Fruit fly (Drosophila melanogaster) whole organism, prepupa: Measurements from ENCODE around the gene CG15317.

Source experiments
- Blimp-1 ChIP-seq: fragments of 200-800 bp; sonication (Bioruptor generic); optimal IDR thresholded peaks from 3 replicates; lab custom pipeline; 2017; ENCODE audit warnings: missing biosample characterization, missing genetic modification characterization, mild to moderate bottlenecking, moderate library complexity, missing genetic modification reagents
- CG1621 ChIP-seq: fragments of 200-800 bp; sonication (Bioruptor generic); optimal IDR thresholded peaks from 3 replicates; lab custom pipeline; 2018; ENCODE audit warnings: missing biosample characterization, mild to moderate bottlenecking, missing genetic modification characterization
- CG3032 ChIP-seq: fragments of 200-800 bp; optimal IDR thresholded peaks from 2 replicates; lab custom pipeline; 2019; ENCODE audit warnings: missing biosample characterization, mild to moderate bottlenecking, missing genetic modification characterization, moderate library complexity
- CG31627 ChIP-seq: fragments of 200-800 bp; sonication (Bioruptor generic); optimal IDR thresholded peaks from 3 replicates; lab custom pipeline; 2016; ENCODE audit warnings: missing biosample characterization, missing genetic modification characterization
- CG8119 ChIP-seq: fragments of 200-800 bp; sonication (Bioruptor generic); IDR thresholded peaks from 3 replicates; pipeline ENCODE4 v1.3.6; 2022; ENCODE audit warnings: missing biosample characterization, missing genetic modification characterization
- Gug ChIP-seq: fragments of 200-800 bp; sonication (Bioruptor generic); IDR thresholded peaks from 2 replicates; pipeline ENCODE4 v1.3.6; 2022; ENCODE audit warnings: missing biosample characterization, missing genetic modification characterization
- Lpt ChIP-seq: fragments of 200-800 bp; sonication (Bioruptor generic); optimal IDR thresholded peaks from 3 replicates; lab custom pipeline; 2016; ENCODE audit warnings: missing biosample characterization, missing genetic modification characterization
- Smox ChIP-seq: fragments of 200-800 bp; sonication (Bioruptor generic); optimal IDR thresholded peaks from 3 replicates; lab custom pipeline; 2016; ENCODE audit warnings: missing biosample characterization, missing genetic modification characterization
- achi ChIP-seq: fragments of 200-800 bp; sonication (Bioruptor generic); optimal IDR thresholded peaks from 3 replicates; lab custom pipeline; 2016; ENCODE audit warnings: missing biosample characterization, missing genetic modification characterization
- dac ChIP-seq: fragments of 200-800 bp; sonication (Bioruptor generic); optimal IDR thresholded peaks from 2 replicates; lab custom pipeline; 2017; ENCODE audit warnings: missing biosample characterization, mild to moderate bottlenecking, missing genetic modification characterization
- fd59A ChIP-seq: fragments of 200-800 bp; sonication (Bioruptor generic); optimal IDR thresholded peaks from 2 replicates; lab custom pipeline; 2017; ENCODE audit warnings: missing biosample characterization, mild to moderate bottlenecking, missing genetic modification characterization, missing genetic modification reagents
- fkh ChIP-seq: fragments of 200-800 bp; sonication (Bioruptor generic); optimal IDR thresholded peaks from 3 replicates; lab custom pipeline; 2017; ENCODE audit warnings: missing biosample characterization, mild to moderate bottlenecking, missing genetic modification characterization, moderate library complexity
- ss ChIP-seq, 2 experiments: fragments of 200-800 bp; sonication (Bioruptor generic); optimal IDR thresholded peaks; 2 replicates in 1 of 2; 3 replicates in 1 of 2; lab custom pipeline; 2017 to 2018; ENCODE audit warnings: mild to moderate bottlenecking in 2 of 2, missing biosample characterization in 2 of 2, missing genetic modification characterization in 2 of 2, moderate library complexity in 1 of 2
- svp ChIP-seq: fragments of 200-800 bp; sonication (Bioruptor generic); peaks from one replicate; lab custom pipeline; 2016; ENCODE audit warnings: missing biosample characterization, missing genetic modification characterization

- TF ChIP-seq ss (GFP tag; optimal IDR thresholded peaks at IDR 0.05; lab: Kevin White, UChicago) (peak; percentile 82 to 84), fd59A (GFP tag; lab: Kevin White, UChicago) (peak; percentile 77), CG3032 (tag; lab: Kevin White, UChicago) (peak; percentile 85), achi (GFP tag; lab: Kevin White, UChicago) (peak; percentile 100), svp (GFP tag; lab: Kevin White, UChicago) (peak; percentile 96), fkh (peak; percentile 75), Gug (GFP tag; lab: Robert Waterston, UW) (peak; percentile 83), Lpt (GFP tag; lab: Kevin White, UChicago) (peak; percentile 70), CG8119 (GFP tag; lab: Robert Waterston, UW) (peak; percentile 88), Blimp-1 (GFP tag; lab: Kevin White, UChicago) (peak; percentile 92), CG1621 (tag; lab: Kevin White, UChicago) (peak; percentile 83), dac (GFP tag; lab: Kevin White, UChicago) (peak; percentile 84), Smox (GFP tag; lab: Kevin White, UChicago) (peak; percentile 92), CG31627 (GFP tag; lab: Kevin White, UChicago) (peak; percentile 87)
Measured at dm6 chrX:9553545-9554320, 2.6 kb downstream of the CG15317 start.
